Worm (Caenorhabditis elegans) whole organism, L4 larva: ENCODE results near the gene rps-18.

Experiments used
- F37D6.2 ChIP-seq: sonication (generic microtip); optimal IDR thresholded peaks from 2 replicates; lab custom pipeline; 2016; ENCODE audit warnings: mild to moderate bottlenecking, missing genetic modification characterization, missing compliant biosample characterization
- cey-2 ChIP-seq: sonication (generic microtip); optimal IDR thresholded peaks from 3 replicates; lab custom pipeline; 2017; ENCODE audit warnings: missing genetic modification characterization, mild to moderate bottlenecking, missing compliant biosample characterization, antibody characterized with exemption, borderline replicate concordance; ENCODE audit not compliant: insufficient read depth
- dpl-1 ChIP-seq: fragments of 150-350 bp; optimal IDR thresholded peaks from 2 replicates; lab custom pipeline; 2014; ENCODE audit warnings: missing biosample characterization, missing genetic modification reagents, missing genetic modification characterization
- fkh-10 ChIP-seq: fragments of 150-350 bp; optimal IDR thresholded peaks from 2 replicates; lab custom pipeline; 2014; ENCODE audit warnings: missing biosample characterization, missing genetic modification reagents, missing genetic modification characterization
- lim-7 ChIP-seq: fragments of 200-800 bp; sonication (Bioruptor generic); IDR thresholded peaks from 2 replicates; pipeline ENCODE4 v1.3.6; 2022; ENCODE audit warnings: missing genetic modification characterization, missing compliant biosample characterization
- lin-39 ChIP-seq: fragments of 150-350 bp; optimal IDR thresholded peaks from 2 replicates; lab custom pipeline; 2014; ENCODE audit warnings: missing biosample characterization, missing genetic modification reagents, missing genetic modification characterization
- lsy-2 ChIP-seq, 2 experiments: fragments of 150-350 bp in 1 of 2; sonication (generic microtip) in 1 of 2; optimal IDR thresholded peaks; 2 replicates each; lab custom pipeline; 2014 to 2017; ENCODE audit warnings: missing biosample characterization in 2 of 2, missing genetic modification characterization in 2 of 2
- mxl-3 ChIP-seq: fragments of 200-800 bp; sonication (Bioruptor generic); optimal IDR thresholded peaks from 2 replicates; lab custom pipeline; 2018; ENCODE audit warnings: mild to moderate bottlenecking, missing genetic modification characterization, missing compliant biosample characterization
- nhr-11 ChIP-seq: fragments of 150-350 bp; optimal IDR thresholded peaks from 2 replicates; lab custom pipeline; 2014; ENCODE audit warnings: missing biosample characterization, missing genetic modification characterization
- pha-4 ChIP-seq, 2 experiments: fragments of 150-350 bp in 1 of 2; fragments of 200-800 bp in 1 of 2; sonication (Bioruptor generic) in 1 of 2; IDR thresholded peaks in 1 of 2; optimal IDR thresholded peaks in 1 of 2; 2 replicates each; pipeline versions ENCODE4 v1.3.6 to Lab custom; 2014 to 2022; ENCODE audit warnings: missing genetic modification characterization in 2 of 2, missing genetic modification reagents in 2 of 2, missing biosample characterization in 1 of 2, missing compliant biosample characterization in 1 of 2
- ztf-11 ChIP-seq: fragments of 150-350 bp; optimal IDR thresholded peaks from 2 replicates; lab custom pipeline; 2014; ENCODE audit warnings: missing biosample characterization, missing genetic modification characterization

- no peak for TF ChIP-seq F37D6.2 (tag; lab: Kevin White, UChicago)
- no peak for TF ChIP-seq nhr-11 (tag; lab: Kevin White, UChicago)
- TF ChIP-seq dpl-1 (GFP tag; lab: Kevin White, UChicago), result no peak
- TF ChIP-seq pha-4 (GFP tag; IDR thresholded peaks at IDR 0.05; lab: Robert Waterston, UW), result no peak
- TF ChIP-seq pha-4 (tag; optimal IDR thresholded peaks at IDR 0.05; lab: Kevin White, UChicago), result no peak
- TF ChIP-seq lin-39 (tag; lab: Kevin White, UChicago), result no peak
- no peak for TF ChIP-seq lsy-2 (tag; optimal IDR thresholded peaks at IDR 0.05; lab: Kevin White, UChicago)
- no peak for TF ChIP-seq fkh-10 (GFP tag; lab: Kevin White, UChicago)
- no peak for TF ChIP-seq cey-2
- no peak for TF ChIP-seq mxl-3
- no peak for TF ChIP-seq lim-7 (GFP tag; lab: Robert Waterston, UW)
- TF ChIP-seq ztf-11 (tag; lab: Kevin White, UChicago), result no peak
Measured at ce11 chrIV:14782211-14782610, 43.3 kb upstream of the rps-18 start, which contains the start of gene Y57G11C.1130.
